Fruit fly (Drosophila melanogaster) whole organism, embryonic: Measurements from ENCODE around the gene CG31960.
A peak's percentile ranks its signal among the peaks of the same experiment; 100 is the strongest.

ENCODE experiments used
- Antp ChIP-seq: fragments of 200-800 bp; sonication (Bioruptor generic); optimal IDR thresholded peaks from 3 replicates; lab custom pipeline; 2016; ENCODE audit warnings: missing biosample characterization, missing genetic modification characterization
- BtbVII ChIP-seq: fragments of 200-800 bp; sonication (Bioruptor generic); optimal IDR thresholded peaks from 3 replicates; lab custom pipeline; 2017; ENCODE audit warnings: missing biosample characterization, mild to moderate bottlenecking, missing genetic modification characterization
- C15 ChIP-seq: fragments of 200-800 bp; sonication (Bioruptor generic); IDR thresholded peaks from 3 replicates; pipeline ENCODE4 v1.3.6; 2022; ENCODE audit warnings: missing biosample characterization, missing genetic modification characterization
- CG10209 ChIP-seq: fragments of 200-800 bp; sonication (Bioruptor generic); optimal IDR thresholded peaks from 3 replicates; lab custom pipeline; 2017; ENCODE audit warnings: missing biosample characterization, mild to moderate bottlenecking, missing genetic modification characterization, missing genetic modification reagents
- CG12155 ChIP-seq: fragments of 200-800 bp; sonication (Bioruptor generic); optimal IDR thresholded peaks from 3 replicates; lab custom pipeline; 2016; ENCODE audit warnings: missing biosample characterization, missing genetic modification characterization
- CG12236 ChIP-seq: fragments of 200-800 bp; sonication (Bioruptor generic); optimal IDR thresholded peaks from 2 replicates; lab custom pipeline; 2016; ENCODE audit warnings: missing biosample characterization, missing genetic modification characterization
- CG14050 ChIP-seq: fragments of 200-800 bp; sonication (Bioruptor generic); IDR thresholded peaks from 3 replicates; pipeline ENCODE4 v1.3.6; 2022; ENCODE audit warnings: missing biosample characterization, missing genetic modification characterization
- CG15073 ChIP-seq: fragments of 200-800 bp; sonication (Bioruptor generic); optimal IDR thresholded peaks from 2 replicates; lab custom pipeline; 2016; ENCODE audit warnings: missing biosample characterization, missing genetic modification characterization
- CG15601 ChIP-seq: fragments of 200-800 bp; sonication (Bioruptor generic); optimal IDR thresholded peaks from 3 replicates; lab custom pipeline; 2019; ENCODE audit warnings: missing biosample characterization, mild to moderate bottlenecking, missing genetic modification characterization, moderate library complexity
- CG31224 ChIP-seq: fragments of 200-800 bp; sonication (Bioruptor generic); IDR thresholded peaks from 2 replicates; pipeline ENCODE4 v1.3.6; 2022; ENCODE audit warnings: missing biosample characterization, missing genetic modification characterization
- CG33213 ChIP-seq: fragments of 200-800 bp; sonication (Bioruptor generic); optimal IDR thresholded peaks from 3 replicates; lab custom pipeline; 2016; ENCODE audit warnings: missing biosample characterization, missing genetic modification characterization
- CG42726 ChIP-seq: fragments of 200-800 bp; sonication (Bioruptor generic); IDR thresholded peaks from 2 replicates; pipeline ENCODE4 v1.3.6; 2022; ENCODE audit warnings: missing biosample characterization, missing genetic modification characterization; ENCODE audit not compliant: partially characterized antibody
- CG6683 ChIP-seq: fragments of 200-800 bp; sonication (Bioruptor generic); optimal IDR thresholded peaks from 2 replicates; lab custom pipeline; 2017; ENCODE audit warnings: missing biosample characterization, mild to moderate bottlenecking, missing genetic modification characterization, missing genetic modification reagents
- CG7963 ChIP-seq: fragments of 200-800 bp; sonication (Bioruptor generic); IDR thresholded peaks from 3 replicates; pipeline ENCODE4 v1.3.6; 2022; ENCODE audit warnings: missing biosample characterization, missing genetic modification characterization; ENCODE audit not compliant: partially characterized antibody
- CG8089 ChIP-seq: fragments of 200-800 bp; sonication (Bioruptor generic); optimal IDR thresholded peaks from 3 replicates; lab custom pipeline; 2016; ENCODE audit warnings: missing biosample characterization, missing genetic modification characterization
- CG8388 ChIP-seq: fragments of 200-800 bp; sonication (Bioruptor generic); optimal IDR thresholded peaks from 2 replicates; lab custom pipeline; 2019; ENCODE audit warnings: missing biosample characterization, mild to moderate bottlenecking, missing genetic modification characterization, moderate library complexity
- Dip2 ChIP-seq: fragments of 200-800 bp; sonication (Bioruptor generic); IDR thresholded peaks from 2 replicates; pipeline ENCODE4 v1.3.6; 2022; ENCODE audit warnings: missing biosample characterization, missing genetic modification characterization
- Doc2 ChIP-seq: fragments of 200-800 bp; sonication (Bioruptor generic); IDR thresholded peaks from 2 replicates; pipeline ENCODE4 v1.3.6; 2022; ENCODE audit warnings: missing biosample characterization, missing genetic modification characterization
- Ets97D ChIP-seq: fragments of 200-800 bp; sonication (Bioruptor generic); optimal IDR thresholded peaks from 3 replicates; lab custom pipeline; 2016; ENCODE audit warnings: missing biosample characterization, missing genetic modification characterization
- Gsc ChIP-seq: fragments of 200-800 bp; sonication (Bioruptor generic); IDR thresholded peaks from 2 replicates; pipeline ENCODE4 v1.3.6; 2022; ENCODE audit warnings: missing biosample characterization, missing genetic modification characterization
- HLH4C ChIP-seq: fragments of 200-800 bp; sonication (Bioruptor generic); IDR thresholded peaks from 3 replicates; pipeline ENCODE4 v1.3.6; 2022; ENCODE audit warnings: missing biosample characterization, missing genetic modification characterization; ENCODE audit not compliant: partially characterized antibody
- HLH54F ChIP-seq: fragments of 200-800 bp; sonication (Bioruptor generic); optimal IDR thresholded peaks from 3 replicates; lab custom pipeline; 2016; ENCODE audit warnings: missing biosample characterization, missing genetic modification characterization
- HmgZ ChIP-seq: fragments of 200-800 bp; sonication (Bioruptor generic); optimal IDR thresholded peaks from 2 replicates; lab custom pipeline; 2018; ENCODE audit warnings: missing biosample characterization, mild to moderate bottlenecking, missing genetic modification characterization
- Hmx ChIP-seq: fragments of 200-800 bp; sonication (Bioruptor generic); optimal IDR thresholded peaks from 2 replicates; lab custom pipeline; 2016; ENCODE audit warnings: missing biosample characterization, missing genetic modification characterization
- Jarid2 ChIP-seq: fragments of 200-800 bp; sonication (Bioruptor generic); optimal IDR thresholded peaks from 3 replicates; lab custom pipeline; 2017; ENCODE audit warnings: mild to moderate bottlenecking, missing biosample characterization, missing genetic modification reagents, missing genetic modification characterization
- Lhr ChIP-seq: fragments of 200-800 bp; sonication (Bioruptor generic); optimal IDR thresholded peaks from 3 replicates; lab custom pipeline; 2017; ENCODE audit warnings: mild to moderate bottlenecking, missing biosample characterization, missing genetic modification reagents, missing genetic modification characterization
- MESR4 ChIP-seq: fragments of 200-800 bp; sonication (Bioruptor generic); optimal IDR thresholded peaks from 2 replicates; lab custom pipeline; 2018; ENCODE audit warnings: missing biosample characterization, mild to moderate bottlenecking, missing genetic modification characterization, moderate library complexity
- Mad ChIP-seq: fragments of 200-800 bp; sonication (Bioruptor generic); optimal IDR thresholded peaks from 2 replicates; lab custom pipeline; 2016; ENCODE audit warnings: missing biosample characterization, missing genetic modification characterization
- Ravus ChIP-seq: fragments of 200-800 bp; sonication (Bioruptor generic); IDR thresholded peaks from 2 replicates; pipeline ENCODE4 v1.3.6; 2022; ENCODE audit warnings: missing biosample characterization, missing genetic modification characterization
- Spps ChIP-seq: fragments of 200-800 bp; sonication (Bioruptor generic); optimal IDR thresholded peaks from 2 replicates; lab custom pipeline; 2018; ENCODE audit warnings: missing biosample characterization, mild to moderate bottlenecking, missing genetic modification characterization
- Sry-β ChIP-seq: fragments of 200-800 bp; sonication (Bioruptor generic); optimal IDR thresholded peaks from 2 replicates; lab custom pipeline; 2018; ENCODE audit warnings: missing biosample characterization, mild to moderate bottlenecking, missing genetic modification characterization, moderate library complexity
- Sry-δ ChIP-seq: fragments of 200-800 bp; sonication (Bioruptor generic); optimal IDR thresholded peaks from 2 replicates; lab custom pipeline; 2016; ENCODE audit warnings: missing biosample characterization, missing genetic modification characterization
- Ssrp ChIP-seq: fragments of 200-800 bp; sonication (Bioruptor generic); optimal IDR thresholded peaks from 2 replicates; lab custom pipeline; 2018; ENCODE audit warnings: missing biosample characterization, mild to moderate bottlenecking, missing genetic modification characterization, moderate library complexity
- TFAM ChIP-seq: fragments of 200-800 bp; sonication (Bioruptor generic); optimal IDR thresholded peaks from 2 replicates; lab custom pipeline; 2017; ENCODE audit warnings: missing biosample characterization, missing genetic modification characterization, inconsistent platforms
- bigmax ChIP-seq: fragments of 200-800 bp; sonication (Bioruptor generic); optimal IDR thresholded peaks from 2 replicates; lab custom pipeline; 2018; ENCODE audit warnings: missing biosample characterization, mild to moderate bottlenecking, missing genetic modification characterization
- cas ChIP-seq: fragments of 200-800 bp; sonication (Bioruptor generic); IDR thresholded peaks from 2 replicates; pipeline ENCODE4 v1.3.6; 2022; ENCODE audit warnings: missing biosample characterization, missing genetic modification characterization
- crp ChIP-seq, 2 experiments: fragments of 200-800 bp; sonication (Bioruptor generic); optimal IDR thresholded peaks; 2 replicates in 1 of 2; 3 replicates in 1 of 2; lab custom pipeline; 2017; ENCODE audit warnings: missing biosample characterization in 2 of 2, missing genetic modification characterization in 2 of 2, mild to moderate bottlenecking in 1 of 2, moderate library complexity in 1 of 2
- dmrt99B ChIP-seq: fragments of 200-800 bp; sonication (Bioruptor generic); optimal IDR thresholded peaks from 2 replicates; lab custom pipeline; 2018; ENCODE audit warnings: missing biosample characterization, mild to moderate bottlenecking, missing genetic modification characterization, moderate library complexity
- emc ChIP-seq: fragments of 200-800 bp; sonication (Bioruptor generic); optimal IDR thresholded peaks from 2 replicates; lab custom pipeline; 2016; ENCODE audit warnings: missing biosample characterization, missing genetic modification characterization
- eyg ChIP-seq: fragments of 200-800 bp; sonication (Bioruptor generic); optimal IDR thresholded peaks from 3 replicates; lab custom pipeline; 2016; ENCODE audit warnings: missing biosample characterization, missing genetic modification characterization
- gem ChIP-seq: fragments of 200-800 bp; sonication (Bioruptor generic); optimal IDR thresholded peaks from 2 replicates; lab custom pipeline; 2019; ENCODE audit warnings: missing biosample characterization, mild to moderate bottlenecking, missing genetic modification characterization, moderate library complexity
- gsb ChIP-seq: fragments of 200-800 bp; sonication (Bioruptor generic); IDR thresholded peaks from 2 replicates; pipeline ENCODE4 v1.3.6; 2022; ENCODE audit warnings: missing biosample characterization, missing genetic modification characterization
- maf-S ChIP-seq: fragments of 200-800 bp; sonication (Bioruptor generic); optimal IDR thresholded peaks from 2 replicates; lab custom pipeline; 2016; ENCODE audit warnings: missing biosample characterization, missing genetic modification characterization
- nom ChIP-seq: fragments of 200-800 bp; sonication (Bioruptor generic); optimal IDR thresholded peaks from 2 replicates; lab custom pipeline; 2017; ENCODE audit warnings: missing biosample characterization, missing genetic modification characterization, mild to moderate bottlenecking, moderate library complexity, missing genetic modification reagents
- psq ChIP-seq: fragments of 200-800 bp; sonication (Bioruptor generic); optimal IDR thresholded peaks from 2 replicates; lab custom pipeline; 2017; ENCODE audit warnings: missing biosample characterization, missing genetic modification characterization
- salm ChIP-seq: fragments of 200-800 bp; sonication (Bioruptor generic); optimal IDR thresholded peaks from 2 replicates; lab custom pipeline; 2018; ENCODE audit warnings: missing biosample characterization, mild to moderate bottlenecking, missing genetic modification characterization
- tup ChIP-seq: fragments of 200-800 bp; sonication (Bioruptor generic); optimal IDR thresholded peaks from 2 replicates; lab custom pipeline; 2016; ENCODE audit warnings: missing biosample characterization, mild to moderate bottlenecking, missing genetic modification characterization, moderate library complexity
- unpg ChIP-seq: fragments of 200-800 bp; sonication (Bioruptor generic); optimal IDR thresholded peaks from 3 replicates; lab custom pipeline; 2018; ENCODE audit warnings: missing biosample characterization, mild to moderate bottlenecking, missing genetic modification characterization, moderate library complexity
- zfh1 ChIP-seq: fragments of 200-800 bp; sonication (Bioruptor generic); IDR thresholded peaks from 3 replicates; pipeline ENCODE4 v1.3.6; 2022; ENCODE audit warnings: missing biosample characterization, missing genetic modification characterization

The CG31960 gene

DNA sequence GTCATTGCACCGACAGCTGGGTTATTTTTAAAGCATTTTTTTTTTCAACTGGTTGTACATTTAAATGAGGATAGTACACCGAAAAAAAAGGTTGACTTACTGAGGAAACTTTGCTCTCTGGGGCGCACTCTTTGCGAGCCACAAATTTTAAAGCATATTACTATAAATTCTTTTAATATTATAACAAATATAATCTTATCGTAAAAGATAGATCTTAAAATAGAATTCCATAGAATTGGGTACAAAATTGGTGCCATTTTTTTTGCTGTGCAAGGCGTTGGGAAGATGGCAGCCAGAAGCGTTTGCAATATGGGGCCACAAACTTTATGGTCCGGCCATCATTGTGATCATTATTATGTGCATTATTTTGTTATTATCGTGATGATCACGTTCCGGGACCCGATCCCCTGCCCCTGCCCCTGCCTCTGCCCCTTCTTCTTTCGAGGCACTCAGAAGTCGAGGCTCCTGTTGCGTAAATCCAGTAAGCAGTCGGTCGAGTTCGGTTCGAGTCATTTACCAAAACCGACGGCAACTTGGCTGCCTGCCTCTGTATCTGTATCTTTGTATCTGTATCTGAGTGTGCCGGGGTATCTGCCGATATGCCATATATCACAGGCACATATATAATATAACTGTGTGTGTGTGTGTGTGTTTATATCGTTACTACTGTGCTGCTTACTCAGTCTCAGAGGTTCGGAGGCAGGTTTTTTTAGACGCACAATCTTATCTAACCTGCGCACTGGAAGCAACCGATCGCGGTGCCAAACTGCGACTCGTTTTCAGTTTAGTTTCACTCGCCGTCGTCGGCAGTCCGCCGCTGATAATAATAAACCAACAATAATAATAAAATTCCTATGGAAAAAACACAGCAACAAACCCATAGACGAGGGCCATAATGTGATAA lies 6.3 kb upstream of the CG31960 start (continued):
- TF ChIP-seq gem (tag; lab: Kevin White, UChicago): peak; percentile 70
- TF ChIP-seq Sry-δ (GFP tag; lab: Kevin White, UChicago): no peak
- TF ChIP-seq tup (GFP tag; lab: Kevin White, UChicago): no peak
- TF ChIP-seq Ets97D (GFP tag; lab: Kevin White, UChicago): no peak
- peak; percentile 61 for TF ChIP-seq nom
- no peak for TF ChIP-seq crp (GFP tag; optimal IDR thresholded peaks at IDR 0.05; lab: Kevin White, UChicago)
- TF ChIP-seq bigmax (GFP tag; lab: Kevin White, UChicago): no peak
- TF ChIP-seq dmrt99B: peak; percentile 58
- TF ChIP-seq Mad (GFP tag; lab: Kevin White, UChicago): no peak
- no peak for TF ChIP-seq emc (GFP tag; lab: Kevin White, UChicago)
- no peak for TF ChIP-seq Hmx (GFP tag; lab: Kevin White, UChicago)
- no peak for TF ChIP-seq gsb (GFP tag; lab: Robert Waterston, UW)
- TF ChIP-seq HmgZ (tag; lab: Kevin White, UChicago): peak; percentile 23
- TF ChIP-seq C15 (GFP tag; lab: Robert Waterston, UW): no peak
- no peak for TF ChIP-seq Spps (tag; lab: Kevin White, UChicago)
- peak; percentile 60 for TF ChIP-seq unpg (GFP tag; lab: Kevin White, UChicago)
- peak; percentile 4 for TF ChIP-seq CG12155 (GFP tag; lab: Kevin White, UChicago)
- TF ChIP-seq Dip2 (GFP tag; lab: Robert Waterston, UW): no peak
- no peak for TF ChIP-seq CG33213 (GFP tag; lab: Kevin White, UChicago)
- no peak for TF ChIP-seq Antp (GFP tag; lab: Kevin White, UChicago)
- TF ChIP-seq CG15073 (GFP tag; lab: Kevin White, UChicago): no peak
- TF ChIP-seq Lhr: no peak
- no peak for TF ChIP-seq CG42726
- TF ChIP-seq TFAM (GFP tag; lab: Kevin White, UChicago): no peak
- TF ChIP-seq CG7963 (GFP tag; lab: Robert Waterston, UW): no peak
- no peak for TF ChIP-seq eyg (GFP tag; lab: Kevin White, UChicago)
- TF ChIP-seq Sry-β (GFP tag; lab: Kevin White, UChicago): no peak
- no peak for TF ChIP-seq CG12236
- TF ChIP-seq Ssrp (tag; lab: Kevin White, UChicago): peak; percentile 42
- TF ChIP-seq BtbVII: no peak
- peak; percentile 7 for TF ChIP-seq Jarid2 (GFP tag; lab: Kevin White, UChicago)
- no peak for TF ChIP-seq psq
- TF ChIP-seq CG6683 (GFP tag; lab: Kevin White, UChicago): no peak
- no peak for TF ChIP-seq maf-S (GFP tag; lab: Kevin White, UChicago)
- TF ChIP-seq CG14050 (GFP tag; lab: Robert Waterston, UW): no peak
- no peak for TF ChIP-seq salm (tag; lab: Kevin White, UChicago)
- TF ChIP-seq MESR4: no peak
- no peak for TF ChIP-seq HLH4C
- no peak for TF ChIP-seq CG8089 (GFP tag; lab: Kevin White, UChicago)
- TF ChIP-seq zfh1: no peak
- TF ChIP-seq Doc2: no peak
- TF ChIP-seq Gsc (GFP tag; lab: Robert Waterston, UW): no peak
- TF ChIP-seq CG8388 (GFP tag; lab: Kevin White, UChicago): no peak
- TF ChIP-seq cas (GFP tag; lab: Robert Waterston, UW): no peak
- no peak for TF ChIP-seq CG15601 (tag; lab: Kevin White, UChicago)
- TF ChIP-seq CG10209 (GFP tag; lab: Kevin White, UChicago): peak; percentile 46
- TF ChIP-seq HLH54F (GFP tag; lab: Kevin White, UChicago): no peak
- no peak; the same call in 1 of the 2 replicates for TF ChIP-seq Ravus (GFP tag; lab: Robert Waterston, UW)
- TF ChIP-seq CG31224 (GFP tag; lab: Robert Waterston, UW): no peak
